Worm (Caenorhabditis elegans): ENCODE results near the gene F35G2.5.

DNA sequence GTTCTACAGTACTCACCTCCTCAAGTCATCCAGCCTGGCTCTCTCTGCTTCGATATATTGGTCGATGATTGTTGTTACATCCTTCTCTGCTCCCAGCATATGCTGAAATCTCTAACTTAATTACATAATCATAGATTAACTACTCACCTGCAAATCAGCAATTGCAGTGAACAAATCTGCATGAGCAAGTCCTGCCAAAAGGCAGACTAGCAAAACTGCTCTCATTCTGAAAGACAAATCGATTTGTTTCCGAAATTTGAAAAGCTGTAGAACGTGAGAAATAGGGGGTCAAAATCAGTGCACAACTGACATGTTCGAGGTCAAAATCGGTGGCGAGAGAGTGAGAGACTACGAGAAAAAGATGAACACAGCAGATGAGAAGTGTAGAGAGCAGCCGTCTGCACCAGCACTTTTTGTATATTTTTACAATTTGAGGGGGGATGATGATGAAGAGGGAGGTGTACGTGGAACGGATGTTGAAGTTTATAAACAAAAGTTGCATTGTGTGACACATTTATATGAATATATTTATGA is 3.6 kb upstream of the F35G2.5 start, which contains the start of gene phy-2:
- TF ChIP-seq pha-4 (tag; optimal IDR thresholded peaks at IDR 0.05) (no peak), ces-1 (GFP tag; optimal IDR thresholded peaks at IDR 0.05) (no peak), unc-62 (GFP tag; optimal IDR thresholded peaks at IDR 0.05) (no peak), lsy-2 (tag; optimal IDR thresholded peaks at IDR 0.05) (no peak), flh-1 (GFP tag; optimal IDR thresholded peaks at IDR 0.05) (no peak), blmp-1 (tag; optimal IDR thresholded peaks at IDR 0.05) (no peak), snpc-4 (tag; optimal IDR thresholded peaks at IDR 0.05) (no peak), lin-13 (tag; optimal IDR thresholded peaks at IDR 0.05) (no peak), nhr-237 (tag; optimal IDR thresholded peaks at IDR 0.05) (no peak)

All from whole organism, mixed stage, embryonic.